Worm (Caenorhabditis elegans) whole organism, young adult: ENCODE measurements around the gene F40F12.9.

Experiments used
- C17E4.6 ChIP-seq: fragments of 200-800 bp; sonication (Bioruptor generic); IDR thresholded peaks from 2 replicates; pipeline ENCODE4 v1.3.6; 2022; ENCODE audit warnings: missing genetic modification reagents, missing genetic modification characterization, missing compliant biosample characterization
- F33H1.4 ChIP-seq: fragments of 200-800 bp; sonication (Bioruptor generic); IDR thresholded peaks from 2 replicates; pipeline ENCODE4 v1.3.6; 2022; ENCODE audit warnings: missing genetic modification reagents, missing genetic modification characterization, missing compliant biosample characterization
- F55B11.4 ChIP-seq: sonication (generic microtip); optimal IDR thresholded peaks from 2 replicates; lab custom pipeline; 2016; ENCODE audit warnings: missing compliant biosample characterization, missing genetic modification characterization, borderline replicate concordance; ENCODE audit not compliant: insufficient read depth
- Y53F4B.3 ChIP-seq: fragments of 200-800 bp; sonication (Bioruptor generic); IDR thresholded peaks from 2 replicates; pipeline ENCODE4 v1.3.6; 2022; ENCODE audit warnings: missing genetic modification reagents, missing genetic modification characterization, missing compliant biosample characterization
- ama-1 ChIP-seq, 3 experiments: fragments of 150-350 bp in 1 of 3; sonication (generic microtip) in 2 of 3; optimal IDR thresholded peaks; 2 replicates each; lab custom pipeline; 2014 to 2018; ENCODE audit warnings: missing biosample characterization in 2 of 3, missing genetic modification characterization in 2 of 3, missing genetic modification reagents in 2 of 3
- attf-3 ChIP-seq: fragments of 200-800 bp; sonication (Bioruptor generic); conservative IDR thresholded peaks from 2 replicates; pipeline ENCODE4 v1.3.6; 2022; ENCODE audit warnings: missing genetic modification reagents, missing genetic modification characterization, missing compliant biosample characterization
- cebp-1 ChIP-seq, 2 experiments: fragments of 200-800 bp in 1 of 2; sonication (Bioruptor generic) in 1 of 2; sonication (generic microtip) in 1 of 2; IDR thresholded peaks in 1 of 2; optimal IDR thresholded peaks in 1 of 2; 2 replicates each; pipeline versions ENCODE4 v1.3.6 to Lab custom; 2017 to 2022; ENCODE audit warnings: missing compliant biosample characterization in 2 of 2, missing genetic modification characterization in 2 of 2, mild to moderate bottlenecking in 1 of 2, missing genetic modification reagents in 1 of 2, moderate library complexity in 1 of 2
- cebp-2 ChIP-seq: fragments of 200-800 bp; sonication (Bioruptor generic); IDR thresholded peaks from 2 replicates; pipeline ENCODE4 v1.3.6; 2022; ENCODE audit warnings: missing genetic modification characterization, missing compliant biosample characterization
- ceh-79 ChIP-seq: sonication (generic microtip); optimal IDR thresholded peaks from 2 replicates; lab custom pipeline; 2017; ENCODE audit warnings: mild to moderate bottlenecking, missing genetic modification characterization, missing compliant biosample characterization
- ceh-91 ChIP-seq: fragments of 200-800 bp; sonication (Bioruptor generic); IDR thresholded peaks from 2 replicates; pipeline ENCODE4 v1.3.6; 2022; ENCODE audit warnings: missing genetic modification reagents, missing genetic modification characterization, missing compliant biosample characterization
- dox-1 ChIP-seq: fragments of 200-800 bp; sonication (Bioruptor generic); IDR thresholded peaks from 2 replicates; pipeline ENCODE4 v1.3.6; 2022; ENCODE audit warnings: missing genetic modification reagents, missing genetic modification characterization, missing compliant biosample characterization
- efl-1 ChIP-seq: fragments of 150-350 bp; optimal IDR thresholded peaks from 2 replicates; lab custom pipeline; 2014; ENCODE audit warnings: missing biosample characterization, missing genetic modification reagents, missing genetic modification characterization
- egrh-3 ChIP-seq: fragments of 200-800 bp; sonication (Bioruptor generic); IDR thresholded peaks from 2 replicates; pipeline ENCODE4 v1.3.6; 2022; ENCODE audit warnings: missing genetic modification reagents, missing genetic modification characterization, missing compliant biosample characterization
- ekl-4 ChIP-seq: fragments of 200-800 bp; sonication (Bioruptor generic); IDR thresholded peaks from 2 replicates; pipeline ENCODE4 v1.3.6; 2022; ENCODE audit warnings: missing genetic modification reagents, missing genetic modification characterization, missing compliant biosample characterization
- hlh-12 ChIP-seq: sonication (generic microtip); optimal IDR thresholded peaks from 2 replicates; lab custom pipeline; 2016; ENCODE audit warnings: missing genetic modification characterization, missing compliant biosample characterization
- hmg-1.2 ChIP-seq: fragments of 200-800 bp; sonication (Bioruptor generic); IDR thresholded peaks from 2 replicates; pipeline ENCODE4 v1.3.6; 2022; ENCODE audit warnings: missing genetic modification reagents, missing genetic modification characterization, missing compliant biosample characterization
- let-526 ChIP-seq: fragments of 200-800 bp; sonication (Bioruptor generic); IDR thresholded peaks from 2 replicates; pipeline ENCODE4 v1.3.6; 2022; ENCODE audit warnings: missing genetic modification reagents, missing genetic modification characterization, missing compliant biosample characterization
- lsl-1 ChIP-seq: fragments of 200-800 bp; sonication (Bioruptor generic); optimal IDR thresholded peaks from 2 replicates; lab custom pipeline; 2018; ENCODE audit warnings: mild to moderate bottlenecking, missing genetic modification characterization, moderate library complexity, missing compliant biosample characterization
- madf-6 ChIP-seq: fragments of 200-800 bp; sonication (Bioruptor generic); IDR thresholded peaks from 2 replicates; pipeline ENCODE4 v1.3.6; 2022; ENCODE audit warnings: missing genetic modification reagents, missing genetic modification characterization, missing compliant biosample characterization
- madf-8 ChIP-seq: fragments of 200-800 bp; sonication (Bioruptor generic); conservative IDR thresholded peaks from 2 replicates; pipeline ENCODE4 v1.3.6; 2022; ENCODE audit warnings: missing genetic modification reagents, missing genetic modification characterization, missing compliant biosample characterization
- mel-28 ChIP-seq: sonication (generic microtip); optimal IDR thresholded peaks from 2 replicates; lab custom pipeline; 2016; ENCODE audit warnings: borderline replicate concordance, mild to moderate bottlenecking, missing genetic modification characterization, missing compliant biosample characterization
- nfya-1 ChIP-seq: sonication (generic microtip); optimal IDR thresholded peaks from 2 replicates; lab custom pipeline; 2017; ENCODE audit warnings: antibody characterized with exemption, missing compliant biosample characterization, missing genetic modification characterization, borderline replicate concordance; ENCODE audit not compliant: insufficient read depth
- nfya-2 ChIP-seq: fragments of 200-800 bp; sonication (Bioruptor generic); IDR thresholded peaks from 2 replicates; pipeline ENCODE4 v1.3.6; 2022; ENCODE audit warnings: missing genetic modification reagents, missing genetic modification characterization, missing compliant biosample characterization
- nhr-179 ChIP-seq: sonication (generic microtip); optimal IDR thresholded peaks from 2 replicates; lab custom pipeline; 2016; ENCODE audit warnings: mild to moderate bottlenecking, missing genetic modification characterization, missing compliant biosample characterization
- nhr-80 ChIP-seq: sonication (generic microtip); optimal IDR thresholded peaks from 2 replicates; lab custom pipeline; 2016; ENCODE audit warnings: missing genetic modification characterization, missing compliant biosample characterization
- nhr-90 ChIP-seq: sonication (generic microtip); optimal IDR thresholded peaks from 2 replicates; lab custom pipeline; 2016; ENCODE audit warnings: missing genotype, mild to moderate bottlenecking, missing genetic modification characterization, missing compliant biosample characterization
- repo-1 ChIP-seq: sonication (generic microtip); optimal IDR thresholded peaks from 2 replicates; lab custom pipeline; 2017; ENCODE audit warnings: mild to moderate bottlenecking, missing genetic modification characterization, missing compliant biosample characterization
- snpc-1.1 ChIP-seq: sonication (generic microtip); optimal IDR thresholded peaks from 2 replicates; lab custom pipeline; 2017; ENCODE audit warnings: missing genetic modification characterization, mild to moderate bottlenecking, missing compliant biosample characterization, antibody characterized with exemption, moderate library complexity, missing genotype, missing genetic modification reagents; ENCODE audit not compliant: insufficient read depth
- somi-1 ChIP-seq: fragments of 200-800 bp; sonication (Bioruptor generic); optimal IDR thresholded peaks from 2 replicates; lab custom pipeline; 2018; ENCODE audit warnings: mild to moderate bottlenecking, missing genetic modification characterization, missing compliant biosample characterization
- tbx-9 ChIP-seq: sonication (generic microtip); optimal IDR thresholded peaks from 2 replicates; lab custom pipeline; 2016; ENCODE audit warnings: borderline replicate concordance, missing genetic modification characterization, inconsistent platforms, missing compliant biosample characterization
- xnd-1 ChIP-seq: sonication (generic microtip); optimal IDR thresholded peaks from 2 replicates; lab custom pipeline; 2016; ENCODE audit warnings: missing genotype, missing genetic modification reagents, missing genetic modification characterization, missing compliant biosample characterization
- zfh-2 ChIP-seq: fragments of 200-800 bp; sonication (Bioruptor generic); conservative IDR thresholded peaks from 2 replicates; pipeline ENCODE4 v1.3.6; 2022; ENCODE audit warnings: missing genetic modification reagents, missing genetic modification characterization, missing compliant biosample characterization
- ztf-18 ChIP-seq: sonication (generic microtip); optimal IDR thresholded peaks from 2 replicates; lab custom pipeline; 2016; ENCODE audit warnings: missing genotype, mild to moderate bottlenecking, missing genetic modification characterization, missing compliant biosample characterization
- ztf-28 ChIP-seq: fragments of 200-800 bp; sonication (Bioruptor generic); IDR thresholded peaks from 2 replicates; pipeline ENCODE4 v1.3.6; 2022; ENCODE audit warnings: missing genetic modification reagents, missing genetic modification characterization, missing compliant biosample characterization
- ztf-3 ChIP-seq: fragments of 200-800 bp; sonication (Bioruptor generic); optimal IDR thresholded peaks from 2 replicates; lab custom pipeline; 2018; ENCODE audit warnings: mild to moderate bottlenecking, missing genetic modification characterization, missing compliant biosample characterization

F40F12.9 gene

DNA sequence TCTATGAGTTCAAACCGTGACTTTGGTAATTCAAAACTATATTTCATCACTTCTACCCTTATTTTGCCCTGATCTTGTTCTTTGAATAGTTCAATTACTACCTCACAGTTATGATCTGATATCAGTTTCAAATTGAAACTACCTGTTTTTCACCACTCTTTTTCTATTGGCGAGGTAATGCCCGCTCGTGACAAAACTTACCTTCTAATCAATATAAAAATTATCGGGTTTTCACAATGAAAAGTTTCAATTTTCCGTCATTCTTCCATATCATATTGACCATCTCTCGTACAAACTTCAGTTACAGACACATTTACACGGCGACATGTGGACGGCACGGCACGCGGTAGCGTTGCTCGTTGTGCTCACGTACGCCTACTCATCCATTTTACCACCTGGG lies 21.0 kb downstream of the F40F12.9 start, which contains the start of gene dec-7:
TSS of gene dec-7 (plus strand) at position 308 of the 400 bp plus-strand sequence.
- TF ChIP-seq cebp-2 (GFP tag; lab: Robert Waterston, UW) (no peak), hmg-1.2 (no peak), nhr-80 (tag; lab: Kevin White, UChicago) (peak; percentile 64), tbx-9 (tag; lab: Kevin White, UChicago) (no peak), F55B11.4 (tag; lab: Kevin White, UChicago) (no peak), ceh-91 (GFP tag; lab: Robert Waterston, UW) (no peak), somi-1 (GFP tag; lab: Kevin White, UChicago) (no peak), cebp-1 (GFP tag; IDR thresholded peaks at IDR 0.05; lab: Robert Waterston, UW) (no peak), cebp-1 (tag; optimal IDR thresholded peaks at IDR 0.05; lab: Kevin White, UChicago) (peak; percentile 45)

DNA sequence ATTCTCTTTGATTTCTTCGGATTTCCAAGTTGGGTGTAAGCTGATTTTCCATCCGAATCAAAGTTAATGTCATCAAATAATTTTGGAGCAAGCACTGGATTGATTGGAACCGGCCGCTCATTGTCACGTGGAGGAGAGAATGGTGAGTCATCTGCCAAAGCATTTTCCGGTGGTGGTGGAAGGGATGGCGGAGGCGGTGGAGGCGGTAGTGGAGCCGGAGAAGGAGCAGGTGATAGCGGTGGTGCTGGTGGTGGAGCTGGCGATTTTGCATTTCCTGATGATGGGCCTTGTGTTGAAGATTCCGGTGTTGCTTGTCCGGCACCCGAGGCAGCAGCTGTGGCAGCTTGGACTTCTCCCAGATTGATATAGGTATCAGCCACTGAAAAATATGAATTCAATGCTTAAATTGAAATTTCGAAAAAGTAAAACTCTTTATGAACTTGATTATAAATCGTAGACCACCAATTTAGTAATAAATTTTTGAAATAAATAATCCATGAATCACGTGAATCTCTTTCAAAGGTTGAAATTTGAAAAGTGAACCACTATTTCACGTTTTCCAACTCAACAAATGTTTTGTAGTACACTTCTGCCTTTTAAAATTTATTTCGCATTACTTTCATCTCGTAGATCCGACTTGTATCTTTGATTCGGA lies 30.0 kb downstream of the F40F12.9 start, which contains the start of the genes K03H1.9 and K03H1.12:
TSS of gene K03H1.9 (minus strand) at position 471 of the 655 bp plus-strand sequence.
TSS of gene K03H1.12 (plus strand) at position 605 of the 655 bp plus-strand sequence.
- peak; percentile 59; the same call in 1 of the 2 replicates for TF ChIP-seq egrh-3 (GFP tag; lab: Robert Waterston, UW)
- no peak for TF ChIP-seq nfya-1 (tag; lab: Kevin White, UChicago)
- no peak for TF ChIP-seq let-526 (GFP tag; lab: Robert Waterston, UW)
- TF ChIP-seq zfh-2 (GFP tag; lab: Robert Waterston, UW) = peak; percentile 81

DNA sequence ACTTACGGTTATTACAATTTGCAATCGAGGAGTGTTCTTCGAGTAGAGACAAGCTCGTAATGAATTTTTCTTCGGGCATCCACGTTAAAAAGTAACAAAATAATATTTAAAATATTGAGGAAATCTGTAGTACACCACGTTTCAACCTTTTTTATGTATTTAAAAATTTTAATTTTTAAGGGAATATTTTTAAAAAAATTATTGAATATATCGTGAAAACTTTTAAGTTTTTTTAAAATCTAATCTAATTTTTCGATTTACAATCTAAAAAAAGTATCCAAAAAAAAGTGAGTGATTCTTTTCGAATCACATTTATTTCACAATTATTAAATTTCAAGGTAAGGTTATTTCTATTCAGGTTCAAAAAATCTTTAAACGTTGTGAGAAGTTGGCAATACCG lies 33.6 kb downstream of the F40F12.9 start, which contains the start of gene gln-2:
TSS of gene gln-2 (minus strand) at position 101 of the 400 bp plus-strand sequence.
- TF ChIP-seq Y53F4B.3 (GFP tag; lab: Robert Waterston, UW) = no peak
- TF ChIP-seq nhr-179 (tag; lab: Kevin White, UChicago) = no peak
- no peak for TF ChIP-seq nhr-90
- TF ChIP-seq repo-1 (tag; lab: Kevin White, UChicago) = no peak
- TF ChIP-seq ekl-4 (GFP tag; lab: Robert Waterston, UW) = no peak
- TF ChIP-seq ceh-79 (tag; lab: Kevin White, UChicago) = no peak
- no peak for TF ChIP-seq ztf-3 (GFP tag; lab: Kevin White, UChicago)
- no peak for TF ChIP-seq nfya-2 (GFP tag; lab: Robert Waterston, UW)
- no peak for TF ChIP-seq hlh-12 (tag; lab: Kevin White, UChicago)
- no peak for TF ChIP-seq let-526 (GFP tag; lab: Robert Waterston, UW)
- no peak for TF ChIP-seq snpc-1.1 (tag; lab: Kevin White, UChicago)
- TF ChIP-seq ztf-28 (GFP tag; lab: Robert Waterston, UW) = no peak
- TF ChIP-seq attf-3 = no peak

ce11 chrIII:9946806-9947419 lies 35.8 kb downstream of the F40F12.9 start, which contains the start of gene K03H1.7:
K03H1.7 (plus strand) TSS chrIII:9947405.
- TF ChIP-seq F33H1.4 (peak; percentile 50), C17E4.6 (no peak), dox-1 (GFP tag; lab: Robert Waterston, UW) (0 out of 2 replicates have a peak, but pooled peaks have one; percentile 7), lsl-1 (GFP tag; lab: Kevin White, UChicago) (peak; percentile 89), ztf-18 (tag; lab: Kevin White, UChicago) (no peak), madf-8 (GFP tag; lab: Robert Waterston, UW) (peak; percentile 50), madf-6 (0 out of 2 replicates have a peak, but pooled peaks have one; percentile 22), xnd-1 (peak; percentile 53), ama-1 (optimal IDR thresholded peaks at IDR 0.05; lab: Kevin White, UChicago) (no peak), ama-1 (GFP tag; optimal IDR thresholded peaks at IDR 0.05; lab: Kevin White, UChicago) (no peak), nfya-1 (tag; lab: Kevin White, UChicago) (no peak), ceh-91 (GFP tag; lab: Robert Waterston, UW) (peak; percentile 62; the same call in 1 of the 2 replicates), efl-1 (GFP tag; lab: Kevin White, UChicago) (peak; percentile 21), mel-28 (tag; lab: Kevin White, UChicago) (no peak)
